Worm (Caenorhabditis elegans) whole organism, L2 larva: Measurements from ENCODE around the gene ZK1010.5.

Experiments used
- C34F6.9 ChIP-seq: fragments of 150-350 bp; optimal IDR thresholded peaks from 2 replicates; lab custom pipeline; 2014; ENCODE audit warnings: missing biosample characterization, missing genetic modification characterization
- F13H6.1 ChIP-seq: sonication (generic microtip); optimal IDR thresholded peaks from 2 replicates; lab custom pipeline; 2016; ENCODE audit warnings: missing genetic modification characterization, missing compliant biosample characterization
- Y55F3AM.14 ChIP-seq: fragments of 200-800 bp; sonication (Bioruptor generic); optimal IDR thresholded peaks from 2 replicates; lab custom pipeline; 2018; ENCODE audit warnings: mild to moderate bottlenecking, missing genetic modification characterization, missing compliant biosample characterization
- ZK546.5 ChIP-seq: sonication (generic microtip); optimal IDR thresholded peaks from 2 replicates; lab custom pipeline; 2017; ENCODE audit warnings: missing biosample characterization, missing genetic modification characterization
- alr-1 ChIP-seq: fragments of 150-350 bp; optimal IDR thresholded peaks from 2 replicates; lab custom pipeline; 2014; ENCODE audit warnings: missing biosample characterization, missing genetic modification characterization
- ama-1 ChIP-seq: fragments of 150-350 bp; optimal IDR thresholded peaks from 2 replicates; lab custom pipeline; 2018; ENCODE audit warnings: inconsistent platforms
- blmp-1 ChIP-seq: sonication (generic microtip); optimal IDR thresholded peaks from 2 replicates; lab custom pipeline; 2017; ENCODE audit warnings: missing genetic modification characterization, mild to moderate bottlenecking, missing compliant biosample characterization, antibody characterized with exemption, moderate library complexity; ENCODE audit not compliant: insufficient read depth
- ceh-82 ChIP-seq: fragments of 150-350 bp; optimal IDR thresholded peaks from 2 replicates; lab custom pipeline; 2014; ENCODE audit warnings: missing biosample characterization, missing genetic modification characterization
- crh-2 ChIP-seq: sonication (generic microtip); optimal IDR thresholded peaks from 2 replicates; lab custom pipeline; 2017; ENCODE audit warnings: missing biosample characterization, missing genetic modification characterization
- dmd-4 ChIP-seq: sonication (generic microtip); optimal IDR thresholded peaks from 2 replicates; lab custom pipeline; 2017; ENCODE audit warnings: missing biosample characterization, missing genetic modification characterization
- fos-1 ChIP-seq: fragments of 150-350 bp; optimal IDR thresholded peaks from 2 replicates; lab custom pipeline; 2014; ENCODE audit warnings: missing biosample characterization, missing genetic modification characterization
- gmeb-1 ChIP-seq: fragments of 150-350 bp; optimal IDR thresholded peaks from 2 replicates; lab custom pipeline; 2014; ENCODE audit warnings: missing biosample characterization, missing genetic modification characterization
- lsy-2 ChIP-seq, 2 experiments: fragments of 150-350 bp in 1 of 2; sonication (generic microtip) in 1 of 2; optimal IDR thresholded peaks; 2 replicates each; lab custom pipeline; 2014 to 2017; ENCODE audit warnings: missing biosample characterization in 2 of 2, missing genetic modification characterization in 2 of 2
- mab-5 ChIP-seq: fragments of 150-350 bp; optimal IDR thresholded peaks from 2 replicates; lab custom pipeline; 2014; ENCODE audit warnings: missing biosample characterization, missing genetic modification characterization
- nhr-10 ChIP-seq: sonication (generic microtip); optimal IDR thresholded peaks from 2 replicates; lab custom pipeline; 2017; ENCODE audit warnings: missing biosample characterization, missing genetic modification characterization
- nhr-11 ChIP-seq: fragments of 150-350 bp; optimal IDR thresholded peaks from 2 replicates; lab custom pipeline; 2014; ENCODE audit warnings: missing biosample characterization, missing genetic modification characterization
- nhr-12 ChIP-seq: fragments of 150-350 bp; optimal IDR thresholded peaks from 2 replicates; lab custom pipeline; 2014; ENCODE audit warnings: missing biosample characterization, missing genetic modification characterization
- nhr-21 ChIP-seq: fragments of 150-350 bp; optimal IDR thresholded peaks from 2 replicates; lab custom pipeline; 2014; ENCODE audit warnings: missing biosample characterization, missing genetic modification characterization
- nhr-237 ChIP-seq: fragments of 150-350 bp; optimal IDR thresholded peaks from 2 replicates; lab custom pipeline; 2014; ENCODE audit warnings: missing biosample characterization, missing genetic modification characterization
- nhr-25 ChIP-seq: fragments of 150-350 bp; sonication (generic microtip); optimal IDR thresholded peaks from 3 replicates; lab custom pipeline; 2014; ENCODE audit warnings: missing biosample characterization, missing genetic modification characterization
- nhr-6 ChIP-seq: fragments of 150-350 bp; optimal IDR thresholded peaks from 2 replicates; lab custom pipeline; 2014; ENCODE audit warnings: missing biosample characterization, missing genetic modification characterization
- sem-4 ChIP-seq: fragments of 150-350 bp; optimal IDR thresholded peaks from 2 replicates; lab custom pipeline; 2014; ENCODE audit warnings: missing biosample characterization, missing genetic modification reagents, missing genetic modification characterization
- skn-1 ChIP-seq: sonication (generic microtip); optimal IDR thresholded peaks from 2 replicates; lab custom pipeline; 2017; ENCODE audit warnings: missing biosample characterization, missing genetic modification characterization
- sma-9 ChIP-seq, 2 experiments: fragments of 150-350 bp in 1 of 2; sonication (generic microtip) in 1 of 2; optimal IDR thresholded peaks; 2 replicates each; lab custom pipeline; 2014 to 2016; ENCODE audit warnings: missing genetic modification characterization in 2 of 2, mild to moderate bottlenecking in 1 of 2, missing biosample characterization in 1 of 2, missing compliant biosample characterization in 1 of 2, missing genetic modification reagents in 1 of 2, moderate library complexity in 1 of 2
- unc-39 ChIP-seq: fragments of 150-350 bp; optimal IDR thresholded peaks from 2 replicates; lab custom pipeline; 2014; ENCODE audit warnings: missing biosample characterization, missing genetic modification characterization
- unc-55 ChIP-seq: fragments of 150-350 bp; sonication (generic microtip); optimal IDR thresholded peaks from 3 replicates; lab custom pipeline; 2014; ENCODE audit warnings: missing biosample characterization, missing genetic modification reagents, missing genetic modification characterization
- unc-62 ChIP-seq: fragments of 150-350 bp; optimal IDR thresholded peaks from 2 replicates; lab custom pipeline; 2014; ENCODE audit warnings: missing biosample characterization, missing genetic modification reagents, missing genetic modification characterization
- ztf-11 ChIP-seq: sonication (generic microtip); optimal IDR thresholded peaks from 2 replicates; lab custom pipeline; 2017; ENCODE audit warnings: missing biosample characterization, missing genetic modification characterization
- ztf-4 ChIP-seq: fragments of 150-350 bp; optimal IDR thresholded peaks from 2 replicates; lab custom pipeline; 2014; ENCODE audit warnings: missing biosample characterization, missing genetic modification characterization

Gene ZK1010.5

ce11 chrIII:12971828-12972379 is 15.4 kb downstream of the ZK1010.5 start (continued):
- TF ChIP-seq nhr-12 (tag; lab: Kevin White, UChicago): no peak

ce11 chrIII:12968330-12968729 is 19.0 kb downstream of the ZK1010.5 start:
- TF ChIP-seq ceh-82 (tag; lab: Kevin White, UChicago): no peak
- no peak for TF ChIP-seq nhr-10 (tag; lab: Kevin White, UChicago)
- TF ChIP-seq nhr-11 (tag; lab: Kevin White, UChicago): no peak
- no peak for TF ChIP-seq C34F6.9 (tag; lab: Kevin White, UChicago)
- TF ChIP-seq unc-55: no peak
- no peak for TF ChIP-seq blmp-1 (tag; lab: Kevin White, UChicago)
- no peak for TF ChIP-seq F13H6.1 (tag; lab: Kevin White, UChicago)
- no peak for TF ChIP-seq fos-1 (tag; lab: Kevin White, UChicago)
- no peak for TF ChIP-seq unc-62 (GFP tag; lab: Kevin White, UChicago)
- TF ChIP-seq, all 48 proteins: peak for 0

- TF ChIP-seq C34F6.9 (tag; lab: Kevin White, UChicago) (peak; percentile 3), nhr-11 (tag; lab: Kevin White, UChicago) (no peak), crh-2 (tag; lab: Kevin White, UChicago) (peak; percentile 40), nhr-21 (tag; lab: Kevin White, UChicago) (peak; percentile 3), mab-5 (tag; lab: Kevin White, UChicago) (no peak), nhr-6 (tag; lab: Kevin White, UChicago) (no peak), blmp-1 (tag; lab: Kevin White, UChicago) (no peak), lsy-2 (tag; optimal IDR thresholded peaks at IDR 0.05; lab: Kevin White, UChicago) (peak in 1 of 2 experiments; percentile 12), gmeb-1 (tag; lab: Kevin White, UChicago) (peak; percentile 25), fos-1 (tag; lab: Kevin White, UChicago) (peak; percentile 83), ama-1 (lab: Kevin White, UChicago) (no peak)
- TF ChIP-seq, all 48 proteins: peak for 6
Observed at ce11 chrIII:12967437-12968043, 19.8 kb downstream of the ZK1010.5 start.

ce11 chrIII:12966895-12967294 is 20.4 kb downstream of the ZK1010.5 start, which contains the start of gene ttm-1:
Gene ttm-1, minus strand, starts transcription at chrIII:12966995.
- no peak for TF ChIP-seq ztf-4 (tag; lab: Kevin White, UChicago)
- no peak for TF ChIP-seq nhr-12 (tag; lab: Kevin White, UChicago)

- TF ChIP-seq fos-1 (tag; lab: Kevin White, UChicago): peak; percentile 69
- TF ChIP-seq nhr-6 (tag; lab: Kevin White, UChicago): no peak
- no peak for TF ChIP-seq unc-39
Observed at ce11 chrIII:12960705-12961104, 26.6 kb downstream of the ZK1010.5 start.

- TF ChIP-seq sma-9 (GFP tag; optimal IDR thresholded peaks at IDR 0.05; lab: Kevin White, UChicago) (peak; percentile 28), sma-9 (tag; optimal IDR thresholded peaks at IDR 0.05; lab: Kevin White, UChicago) (no peak), blmp-1 (tag; lab: Kevin White, UChicago) (peak; percentile 11), crh-2 (tag; lab: Kevin White, UChicago) (peak; percentile 35), gmeb-1 (tag; lab: Kevin White, UChicago) (peak; percentile 33), nhr-6 (tag; lab: Kevin White, UChicago) (no peak), fos-1 (tag; lab: Kevin White, UChicago) (peak; percentile 85)
Observed at ce11 chrIII:12959286-12959685, 28.0 kb downstream of the ZK1010.5 start.

ce11 chrIII:12952615-12953014 is 34.7 kb downstream of the ZK1010.5 start:
- TF ChIP-seq fos-1 (tag; lab: Kevin White, UChicago): no peak
- no peak for TF ChIP-seq alr-1 (tag; lab: Kevin White, UChicago)
- TF ChIP-seq skn-1 (tag; lab: Kevin White, UChicago): no peak
- TF ChIP-seq sma-9 (GFP tag; optimal IDR thresholded peaks at IDR 0.05; lab: Kevin White, UChicago): no peak
- no peak for TF ChIP-seq sma-9 (tag; optimal IDR thresholded peaks at IDR 0.05; lab: Kevin White, UChicago)
- no peak for TF ChIP-seq lsy-2 (tag; optimal IDR thresholded peaks at IDR 0.05; lab: Kevin White, UChicago)
- no peak for TF ChIP-seq Y55F3AM.14 (GFP tag; lab: Kevin White, UChicago)
- TF ChIP-seq ztf-11: no peak
- TF ChIP-seq nhr-237 (tag; lab: Kevin White, UChicago): no peak
- TF ChIP-seq ZK546.5 (tag; lab: Kevin White, UChicago): no peak
- no peak for TF ChIP-seq unc-55
- no peak for TF ChIP-seq blmp-1 (tag; lab: Kevin White, UChicago)
- TF ChIP-seq C34F6.9 (tag; lab: Kevin White, UChicago): no peak
- TF ChIP-seq dmd-4 (tag; lab: Kevin White, UChicago): no peak
- TF ChIP-seq sem-4 (tag; lab: Kevin White, UChicago): no peak
- TF ChIP-seq nhr-25 (tag; lab: Kevin White, UChicago): no peak
